Worm (Caenorhabditis elegans) whole organism, L3 larva: ENCODE data around the gene myo-2.

Source experiments
- R02D3.7 ChIP-seq: fragments of 150-350 bp; optimal IDR thresholded peaks from 2 replicates; lab custom pipeline; 2014; ENCODE audit warnings: missing biosample characterization, missing genetic modification characterization
- ZK546.5 ChIP-seq: sonication (generic microtip); optimal IDR thresholded peaks from 2 replicates; lab custom pipeline; 2017; ENCODE audit warnings: missing biosample characterization, missing genetic modification characterization
- aly-2 ChIP-seq: fragments of 150-350 bp; optimal IDR thresholded peaks from 2 replicates; lab custom pipeline; 2014; ENCODE audit warnings: missing biosample characterization, missing genetic modification characterization
- daf-12 ChIP-seq: fragments of 150-350 bp; optimal IDR thresholded peaks from 2 replicates; lab custom pipeline; 2014; ENCODE audit warnings: missing biosample characterization, missing genetic modification reagents, missing genetic modification characterization
- fkh-10 ChIP-seq: sonication (generic microtip); optimal IDR thresholded peaks from 2 replicates; lab custom pipeline; 2017; ENCODE audit warnings: missing biosample characterization, missing genetic modification reagents, missing genetic modification characterization
- fos-1 ChIP-seq: fragments of 150-350 bp; optimal IDR thresholded peaks from 2 replicates; lab custom pipeline; 2014; ENCODE audit warnings: missing biosample characterization, missing genetic modification characterization
- mml-1 ChIP-seq: fragments of 150-350 bp; sonication (generic microtip); optimal IDR thresholded peaks from 3 replicates; lab custom pipeline; 2014; ENCODE audit warnings: missing biosample characterization, missing genetic modification characterization
- nhr-237 ChIP-seq: fragments of 150-350 bp; optimal IDR thresholded peaks from 2 replicates; lab custom pipeline; 2014; ENCODE audit warnings: missing biosample characterization, missing genetic modification characterization
- nhr-28 ChIP-seq: fragments of 150-350 bp; optimal IDR thresholded peaks from 2 replicates; lab custom pipeline; 2014; ENCODE audit warnings: missing biosample characterization, missing genetic modification characterization
- unc-62 ChIP-seq: fragments of 150-350 bp; sonication (generic microtip); optimal IDR thresholded peaks from 4 replicates; lab custom pipeline; 2014; ENCODE audit warnings: missing biosample characterization, missing genetic modification reagents, missing genetic modification characterization
- ztf-4 ChIP-seq: fragments of 150-350 bp; optimal IDR thresholded peaks from 2 replicates; lab custom pipeline; 2014; ENCODE audit warnings: missing biosample characterization, missing genetic modification characterization

ce11 chrX:12518982-12519381 is 51.1 kb downstream of the myo-2 start:
- TF ChIP-seq ZK546.5 (tag; lab: Kevin White, UChicago) (no peak), R02D3.7 (tag; lab: Kevin White, UChicago) (no peak), daf-12 (tag; lab: Kevin White, UChicago) (no peak), nhr-28 (tag; lab: Kevin White, UChicago) (no peak), ztf-4 (tag; lab: Kevin White, UChicago) (no peak), fkh-10 (GFP tag; lab: Kevin White, UChicago) (no peak), unc-62 (no peak), mml-1 (tag; lab: Kevin White, UChicago) (no peak), fos-1 (tag; lab: Kevin White, UChicago) (no peak), nhr-237 (tag; lab: Kevin White, UChicago) (no peak), aly-2 (tag; lab: Kevin White, UChicago) (no peak)
